Fruit fly (Drosophila melanogaster) whole organism, pupa: ENCODE results near the gene CG14932.

Source experiments
- CG10348 ChIP-seq: fragments of 200-800 bp; sonication (Bioruptor generic); IDR thresholded peaks from 2 replicates; pipeline ENCODE4 v1.3.6; 2022; ENCODE audit warnings: missing biosample characterization, missing genetic modification characterization
- CG12605 ChIP-seq: fragments of 200-800 bp; sonication (Bioruptor generic); IDR thresholded peaks from 2 replicates; pipeline ENCODE4 v1.3.6; 2022; ENCODE audit warnings: missing biosample characterization, missing genetic modification characterization
- CG13204 ChIP-seq: fragments of 200-800 bp; sonication (Bioruptor generic); optimal IDR thresholded peaks from 2 replicates; lab custom pipeline; 2018; ENCODE audit warnings: missing biosample characterization, mild to moderate bottlenecking, missing genetic modification characterization, moderate library complexity
- CG14655 ChIP-seq: fragments of 200-800 bp; sonication (Bioruptor generic); optimal IDR thresholded peaks from 3 replicates; lab custom pipeline; 2017; ENCODE audit warnings: mild to moderate bottlenecking, missing biosample characterization, missing genetic modification reagents, missing genetic modification characterization
- CG15710 ChIP-seq: fragments of 200-800 bp; sonication (Bioruptor generic); optimal IDR thresholded peaks from 2 replicates; lab custom pipeline; 2018; ENCODE audit warnings: missing biosample characterization, mild to moderate bottlenecking, missing genetic modification characterization, moderate library complexity
- CG17806 ChIP-seq: fragments of 200-800 bp; sonication (Bioruptor generic); optimal IDR thresholded peaks from 2 replicates; lab custom pipeline; 2018; ENCODE audit warnings: missing biosample characterization, mild to moderate bottlenecking, missing genetic modification characterization, moderate library complexity
- CG32121 ChIP-seq: fragments of 200-800 bp; sonication (Bioruptor generic); IDR thresholded peaks from 2 replicates; pipeline ENCODE4 v1.3.6; 2022; ENCODE audit warnings: missing biosample characterization, missing genetic modification characterization
- CG34367 ChIP-seq: fragments of 200-800 bp; sonication (Bioruptor generic); optimal IDR thresholded peaks from 2 replicates; lab custom pipeline; 2018; ENCODE audit warnings: missing biosample characterization, mild to moderate bottlenecking, missing genetic modification characterization
- CG4496 ChIP-seq: fragments of 200-800 bp; sonication (Bioruptor generic); IDR thresholded peaks from 3 replicates; pipeline ENCODE4 v1.3.6; 2022; ENCODE audit warnings: missing biosample characterization, missing genetic modification characterization
- CG8159 ChIP-seq: fragments of 200-800 bp; sonication (Bioruptor generic); optimal IDR thresholded peaks from 3 replicates; lab custom pipeline; 2018; ENCODE audit warnings: missing biosample characterization, mild to moderate bottlenecking, missing genetic modification characterization, moderate library complexity
- CG8301 ChIP-seq: fragments of 200-800 bp; sonication (Bioruptor generic); optimal IDR thresholded peaks from 2 replicates; lab custom pipeline; 2018; ENCODE audit warnings: missing biosample characterization, mild to moderate bottlenecking, missing genetic modification characterization
- CG9948 ChIP-seq: fragments of 200-800 bp; sonication (Bioruptor generic); optimal IDR thresholded peaks from 2 replicates; lab custom pipeline; 2018; ENCODE audit warnings: missing biosample characterization, mild to moderate bottlenecking, missing genetic modification characterization, moderate library complexity
- D1 ChIP-seq: fragments of 200-800 bp; sonication (Bioruptor generic); optimal IDR thresholded peaks from 2 replicates; lab custom pipeline; 2018; ENCODE audit warnings: missing biosample characterization, mild to moderate bottlenecking, missing genetic modification characterization, moderate library complexity
- EcR ChIP-seq: fragments of 200-800 bp; sonication (Bioruptor generic); optimal IDR thresholded peaks from 3 replicates; lab custom pipeline; 2019; ENCODE audit warnings: missing biosample characterization, missing genetic modification characterization, mild to moderate bottlenecking, moderate library complexity, missing genetic modification reagents
- Ets98B ChIP-seq: fragments of 200-800 bp; sonication (Bioruptor generic); IDR thresholded peaks from 2 replicates; pipeline ENCODE4 v1.3.6; 2022; ENCODE audit warnings: missing biosample characterization, missing genetic modification characterization
- Pif1A ChIP-seq: fragments of 200-800 bp; sonication (Bioruptor generic); optimal IDR thresholded peaks from 3 replicates; lab custom pipeline; 2016; ENCODE audit warnings: missing biosample characterization, missing genetic modification characterization
- Pif1B ChIP-seq: fragments of 200-800 bp; sonication (Bioruptor generic); optimal IDR thresholded peaks from 3 replicates; lab custom pipeline; 2016; ENCODE audit warnings: missing biosample characterization, missing genetic modification characterization
- Snoo ChIP-seq: fragments of 200-800 bp; sonication (Bioruptor generic); optimal IDR thresholded peaks from 3 replicates; lab custom pipeline; 2017; ENCODE audit warnings: missing biosample characterization, mild to moderate bottlenecking, missing genetic modification characterization, inconsistent platforms
- fd96Ca ChIP-seq: fragments of 200-800 bp; sonication (Bioruptor generic); IDR thresholded peaks from 3 replicates; pipeline ENCODE4 v1.3.6; 2022; ENCODE audit warnings: missing biosample characterization, missing genetic modification characterization
- gl ChIP-seq: fragments of 200-800 bp; sonication (Bioruptor generic); optimal IDR thresholded peaks from 2 replicates; lab custom pipeline; 2018; ENCODE audit warnings: missing biosample characterization, mild to moderate bottlenecking, missing genetic modification characterization
- rn ChIP-seq: fragments of 200-800 bp; sonication (Bioruptor generic); IDR thresholded peaks from 2 replicates; pipeline ENCODE4 v1.3.6; 2022; ENCODE audit warnings: missing biosample characterization, missing genetic modification characterization

Gene CG14932

dm6 chr2L:11793986-11794385 lies 4.3 kb downstream of the CG14932 start, which contains the start of gene CG14937:
Gene CG14937 (minus strand): TSS chr2L:11794086.
- TF ChIP-seq EcR (GFP tag; lab: Kevin White, UChicago) (no peak), D1 (tag; lab: Kevin White, UChicago) (no peak), gl (tag; lab: Kevin White, UChicago) (no peak)

dm6 chr2L:11797127-11797526 lies 7.4 kb downstream of the CG14932 start:
- TF ChIP-seq CG8159 (no peak), Pif1A (GFP tag; lab: Kevin White, UChicago) (no peak), gl (tag; lab: Kevin White, UChicago) (no peak), CG14655 (GFP tag; lab: Kevin White, UChicago) (no peak), rn (no peak), D1 (tag; lab: Kevin White, UChicago) (no peak), CG9948 (tag; lab: Kevin White, UChicago) (no peak), Ets98B (no peak), CG8301 (tag; lab: Kevin White, UChicago) (no peak), Snoo (tag; lab: Kevin White, UChicago) (no peak), CG32121 (GFP tag; lab: Robert Waterston, UW) (no peak), CG4496 (GFP tag; lab: Robert Waterston, UW) (no peak), CG34367 (tag; lab: Kevin White, UChicago) (no peak), EcR (GFP tag; lab: Kevin White, UChicago) (no peak), CG17806 (tag; lab: Kevin White, UChicago) (no peak), CG10348 (GFP tag; lab: Robert Waterston, UW) (no peak)

- TF ChIP-seq CG15710: no peak
- no peak for TF ChIP-seq Ets98B
- TF ChIP-seq Snoo (tag; lab: Kevin White, UChicago): no peak
- TF ChIP-seq rn: no peak
- TF ChIP-seq CG34367 (tag; lab: Kevin White, UChicago): no peak
- TF ChIP-seq fd96Ca (GFP tag; lab: Robert Waterston, UW): peak; percentile 22; the same call in 1 of the 3 replicates
- TF ChIP-seq CG4496 (GFP tag; lab: Robert Waterston, UW): peak; percentile 62; the same call in 2 of the 3 replicates
- peak; percentile 52 for TF ChIP-seq CG13204 (GFP tag; lab: Kevin White, UChicago)
- peak; percentile 13 for TF ChIP-seq CG14655 (GFP tag; lab: Kevin White, UChicago)
- no peak for TF ChIP-seq EcR (GFP tag; lab: Kevin White, UChicago)
- no peak for TF ChIP-seq CG8301 (tag; lab: Kevin White, UChicago)
- 0 out of 2 replicates have a peak, but pooled peaks have one; percentile 19 for TF ChIP-seq CG32121 (GFP tag; lab: Robert Waterston, UW)
- TF ChIP-seq CG8159: peak; percentile 2
- TF ChIP-seq CG12605: no peak
- TF ChIP-seq gl (tag; lab: Kevin White, UChicago): no peak
- TF ChIP-seq D1 (tag; lab: Kevin White, UChicago): no peak
- TF ChIP-seq CG9948 (tag; lab: Kevin White, UChicago): no peak
- TF ChIP-seq CG17806 (tag; lab: Kevin White, UChicago): no peak
- no peak for TF ChIP-seq CG10348 (GFP tag; lab: Robert Waterston, UW)
- peak; percentile 13 for TF ChIP-seq Pif1B
- no peak for TF ChIP-seq Pif1A (GFP tag; lab: Kevin White, UChicago)
These were observed 14.7 kb downstream of the CG14932 start for dm6 chr2L:11804228-11805044.

- TF ChIP-seq CG4496 (GFP tag; lab: Robert Waterston, UW) (peak; percentile 54; the same call in 1 of the 3 replicates), fd96Ca (GFP tag; lab: Robert Waterston, UW) (0 out of 3 replicates have a peak, but pooled peaks have one; percentile 46), EcR (GFP tag; lab: Kevin White, UChicago) (peak; percentile 24), CG8301 (tag; lab: Kevin White, UChicago) (no peak), CG12605 (peak; percentile 47; the same call in 1 of the 2 replicates)
- TF ChIP-seq, all 21 proteins: peak for 4
These were observed 16.4 kb downstream of the CG14932 start for dm6 chr2L:11806022-11806700.

dm6 chr2L:11806701-11807674 lies 17.3 kb downstream of the CG14932 start:
- TF ChIP-seq Pif1A (GFP tag; lab: Kevin White, UChicago) (peak; percentile 73), CG32121 (GFP tag; lab: Robert Waterston, UW) (peak; percentile 89), CG34367 (tag; lab: Kevin White, UChicago) (peak; percentile 78), CG15710 (peak; percentile 76), CG10348 (GFP tag; lab: Robert Waterston, UW) (no peak), Snoo (tag; lab: Kevin White, UChicago) (peak; percentile 74), Ets98B (peak; percentile 83), CG9948 (tag; lab: Kevin White, UChicago) (peak; percentile 63), Pif1B (peak; percentile 80), CG13204 (GFP tag; lab: Kevin White, UChicago) (peak; percentile 93), rn (peak; percentile 61), CG17806 (tag; lab: Kevin White, UChicago) (peak; percentile 62), CG4496 (GFP tag; lab: Robert Waterston, UW) (peak; percentile 92), EcR (GFP tag; lab: Kevin White, UChicago) (peak; percentile 82), D1 (tag; lab: Kevin White, UChicago) (no peak), fd96Ca (GFP tag; lab: Robert Waterston, UW) (peak; percentile 83), CG8159 (peak; percentile 72), CG14655 (GFP tag; lab: Kevin White, UChicago) (peak; percentile 83), CG8301 (tag; lab: Kevin White, UChicago) (peak; percentile 76), CG12605 (peak; percentile 87), gl (tag; lab: Kevin White, UChicago) (peak; percentile 91)
